Worm (Caenorhabditis elegans) whole organism, early embryonic: ENCODE data around the gene ttll-15.

Experiments
- B0310.2 ChIP-seq: sonication (generic microtip); optimal IDR thresholded peaks from 2 replicates; lab custom pipeline; 2016; ENCODE audit warnings: mild to moderate bottlenecking, missing genetic modification characterization, missing compliant biosample characterization
- F13C5.2 ChIP-seq: sonication (generic microtip); optimal IDR thresholded peaks from 2 replicates; lab custom pipeline; 2017; ENCODE audit warnings: mild to moderate bottlenecking, missing genetic modification characterization, inconsistent platforms, missing compliant biosample characterization
- aly-1 ChIP-seq: sonication (generic microtip); optimal IDR thresholded peaks from 2 replicates; lab custom pipeline; 2016; ENCODE audit warnings: missing genetic modification characterization, missing compliant biosample characterization
- ama-1 ChIP-seq: fragments of 150-350 bp; optimal IDR thresholded peaks from 2 replicates; lab custom pipeline; 2014
- ceh-13 ChIP-seq: fragments of 200-800 bp; sonication (Bioruptor generic); optimal IDR thresholded peaks from 2 replicates; lab custom pipeline; 2018; ENCODE audit warnings: mild to moderate bottlenecking, missing genetic modification characterization, missing compliant biosample characterization
- ceh-36 ChIP-seq: sonication (generic microtip); optimal IDR thresholded peaks from 2 replicates; lab custom pipeline; 2016; ENCODE audit warnings: missing genetic modification characterization, inconsistent platforms, missing compliant biosample characterization
- ets-7 ChIP-seq: sonication (generic microtip); optimal IDR thresholded peaks from 2 replicates; lab custom pipeline; 2016; ENCODE audit warnings: missing genotype, missing genetic modification characterization, missing compliant biosample characterization
- flt-1 ChIP-seq: fragments of 200-800 bp; sonication (Bioruptor generic); IDR thresholded peaks from 2 replicates; pipeline ENCODE4 v1.3.6; 2022; ENCODE audit warnings: missing genetic modification characterization, missing compliant biosample characterization
- hmbx-1 ChIP-seq: sonication (generic microtip); optimal IDR thresholded peaks from 2 replicates; lab custom pipeline; 2016; ENCODE audit warnings: mild to moderate bottlenecking, missing genetic modification characterization, missing compliant biosample characterization
- hmg-4 ChIP-seq: fragments of 200-800 bp; sonication (Bioruptor generic); optimal IDR thresholded peaks from 2 replicates; lab custom pipeline; 2018; ENCODE audit warnings: mild to moderate bottlenecking, missing genetic modification characterization, missing compliant biosample characterization
- hnd-1 ChIP-seq: sonication (generic microtip); optimal IDR thresholded peaks from 2 replicates; lab custom pipeline; 2016; ENCODE audit warnings: missing genetic modification characterization, missing compliant biosample characterization
- pes-1 ChIP-seq: fragments of 200-800 bp; sonication (Bioruptor generic); IDR thresholded peaks from 2 replicates; pipeline ENCODE4 v1.3.6; 2022; ENCODE audit warnings: missing genetic modification reagents, missing genetic modification characterization, missing compliant biosample characterization
- scrt-1 ChIP-seq: fragments of 200-800 bp; sonication (Bioruptor generic); IDR thresholded peaks from 2 replicates; pipeline ENCODE4 v1.3.6; 2022; ENCODE audit warnings: missing genetic modification characterization, missing compliant biosample characterization
- sea-1 ChIP-seq: fragments of 200-800 bp; sonication (Bioruptor generic); conservative IDR thresholded peaks from 2 replicates; pipeline ENCODE4 v1.3.6; 2022; ENCODE audit warnings: missing genetic modification characterization, missing compliant biosample characterization
- tbx-11 ChIP-seq: fragments of 200-800 bp; sonication (Bioruptor generic); IDR thresholded peaks from 2 replicates; pipeline ENCODE4 v1.3.6; 2022; ENCODE audit warnings: missing genetic modification characterization, missing compliant biosample characterization
- tbx-37 ChIP-seq: fragments of 200-800 bp; sonication (Bioruptor generic); conservative IDR thresholded peaks from 2 replicates; pipeline ENCODE4 v1.3.6; 2022; ENCODE audit warnings: missing genetic modification reagents, missing genetic modification characterization, missing compliant biosample characterization
- tra-4 ChIP-seq: sonication (generic microtip); optimal IDR thresholded peaks from 2 replicates; lab custom pipeline; 2017; ENCODE audit warnings: missing genetic modification characterization, missing compliant biosample characterization

The ttll-15 gene

DNA sequence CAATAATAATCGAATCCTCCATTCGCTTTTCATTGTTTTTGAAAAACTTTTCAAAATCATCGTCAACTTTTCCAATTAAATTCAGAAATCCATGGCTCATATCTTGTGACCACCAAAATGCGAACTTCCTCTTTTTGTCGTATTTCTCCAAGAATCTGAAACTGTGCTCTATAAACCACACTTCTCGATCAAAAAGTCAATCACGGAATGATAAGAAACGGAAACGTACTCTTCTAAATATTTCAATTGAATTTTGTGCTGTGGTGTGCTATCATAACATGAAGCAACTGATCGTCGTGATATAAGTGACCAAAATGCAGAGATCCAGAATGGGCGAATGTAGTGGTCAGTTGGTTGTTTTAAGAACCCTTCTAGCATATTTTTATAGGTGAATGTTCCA lies 46.4 kb downstream of the ttll-15 start:
- TF ChIP-seq ama-1 (lab: Kevin White, UChicago) (no peak), aly-1 (no peak), scrt-1 (GFP tag; lab: Robert Waterston, UW) (no peak), tra-4 (no peak), ets-7 (tag; lab: Kevin White, UChicago) (no peak), hmg-4 (GFP tag; lab: Kevin White, UChicago) (no peak), ceh-36 (tag; lab: Kevin White, UChicago) (no peak), tbx-37 (GFP tag; lab: Robert Waterston, UW) (no peak), hmbx-1 (tag; lab: Kevin White, UChicago) (no peak), sea-1 (no peak), F13C5.2 (tag; lab: Kevin White, UChicago) (no peak), tbx-11 (GFP tag; lab: Robert Waterston, UW) (no peak), B0310.2 (tag; lab: Kevin White, UChicago) (no peak), ceh-13 (GFP tag; lab: Kevin White, UChicago) (no peak), flt-1 (GFP tag; lab: Robert Waterston, UW) (no peak)

DNA sequence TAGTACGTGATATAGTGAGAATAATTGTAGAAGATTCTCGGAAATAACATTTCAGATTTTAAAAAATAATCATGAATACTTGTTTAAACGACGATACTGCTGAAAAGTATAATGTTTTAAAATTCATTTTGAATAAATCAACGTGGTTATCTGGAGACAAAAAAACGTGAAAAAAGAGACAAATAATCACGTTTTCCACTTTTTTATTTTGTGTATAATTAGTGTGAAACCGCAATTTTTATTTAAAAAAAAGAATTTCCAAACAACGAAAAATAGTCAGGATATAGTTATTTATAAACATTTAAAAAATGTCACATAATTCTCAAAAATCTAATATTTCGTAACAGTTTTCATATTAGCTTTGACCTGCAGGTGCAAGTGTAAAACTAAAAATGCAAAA lies 48.0 kb downstream of the ttll-15 start, which contains the start of gene F15H10.7:
TSS of gene F15H10.7 (minus strand) at position 101 of the 400 bp plus-strand sequence.
- TF ChIP-seq hmg-4 (GFP tag; lab: Kevin White, UChicago) (no peak), hnd-1 (no peak), ceh-13 (GFP tag; lab: Kevin White, UChicago) (no peak), hmbx-1 (tag; lab: Kevin White, UChicago) (no peak), tra-4 (no peak)

DNA sequence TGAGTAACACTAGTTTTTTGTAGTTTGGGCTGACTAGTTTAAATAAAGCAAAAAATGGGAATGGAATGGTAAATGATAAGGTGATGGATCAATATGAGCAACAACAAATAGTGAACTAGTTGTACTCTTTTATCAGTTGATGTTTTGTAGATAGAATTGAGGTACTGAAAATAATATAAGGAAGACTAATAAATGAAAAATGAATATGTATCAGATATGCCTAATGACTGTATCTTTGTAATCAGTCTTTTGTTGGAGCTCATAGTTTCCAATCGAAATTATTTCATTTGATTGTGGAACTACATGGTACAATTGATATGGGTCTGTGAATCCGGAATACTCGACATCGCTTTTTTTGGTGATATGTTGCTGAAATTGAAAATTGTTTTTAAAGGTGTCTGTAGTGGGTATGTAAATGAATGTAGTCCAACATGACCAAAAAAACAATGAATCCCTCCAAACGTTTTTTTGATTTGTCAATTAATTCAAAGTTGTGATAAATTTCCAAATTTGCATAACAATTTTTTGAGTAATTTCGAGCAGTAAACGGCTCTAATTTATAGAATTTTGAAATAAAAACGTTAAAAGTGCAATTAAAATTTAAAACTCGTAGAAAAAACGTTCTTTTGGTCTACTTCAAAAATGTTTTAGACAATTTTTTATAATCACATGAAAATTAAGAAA lies 51.8 kb downstream of the ttll-15 start, which contains the start of gene F15H10.12:
TSS of gene F15H10.12 (minus strand) at position 51 of the 684 bp plus-strand sequence.
- TF ChIP-seq scrt-1 (GFP tag; lab: Robert Waterston, UW) (no peak), ceh-36 (tag; lab: Kevin White, UChicago) (no peak), sea-1 (no peak), pes-1 (GFP tag; lab: Robert Waterston, UW) (no peak), hnd-1 (no peak), tbx-37 (GFP tag; lab: Robert Waterston, UW) (no peak), ets-7 (tag; lab: Kevin White, UChicago) (no peak)
